Worm (Caenorhabditis elegans) whole organism, young adult: ENCODE results near the gene D1054.10.

Experiments
- F10E7.11 ChIP-seq: sonication (generic microtip); optimal IDR thresholded peaks from 2 replicates; lab custom pipeline; 2017; ENCODE audit warnings: mild to moderate bottlenecking, missing genetic modification characterization, moderate library complexity, missing compliant biosample characterization
- T07F8.4 ChIP-seq: sonication (generic microtip); optimal IDR thresholded peaks from 2 replicates; lab custom pipeline; 2016; ENCODE audit warnings: mild to moderate bottlenecking, missing genetic modification characterization, moderate library complexity, missing compliant biosample characterization
- T26A5.8 ChIP-seq: sonication (generic microtip); optimal IDR thresholded peaks from 2 replicates; lab custom pipeline; 2016; ENCODE audit warnings: missing genetic modification characterization, missing compliant biosample characterization
- ama-1 ChIP-seq, 3 experiments: fragments of 150-350 bp in 1 of 3; sonication (generic microtip) in 2 of 3; optimal IDR thresholded peaks; 2 replicates each; lab custom pipeline; 2014 to 2018; ENCODE audit warnings: missing biosample characterization in 2 of 3, missing genetic modification characterization in 2 of 3, missing genetic modification reagents in 2 of 3
- ceh-79 ChIP-seq: sonication (generic microtip); optimal IDR thresholded peaks from 2 replicates; lab custom pipeline; 2017; ENCODE audit warnings: mild to moderate bottlenecking, missing genetic modification characterization, missing compliant biosample characterization
- efl-1 ChIP-seq: fragments of 150-350 bp; optimal IDR thresholded peaks from 2 replicates; lab custom pipeline; 2014; ENCODE audit warnings: missing biosample characterization, missing genetic modification reagents, missing genetic modification characterization
- gei-17 ChIP-seq: fragments of 200-800 bp; sonication (Bioruptor generic); optimal IDR thresholded peaks from 2 replicates; lab custom pipeline; 2018; ENCODE audit warnings: mild to moderate bottlenecking, missing genetic modification characterization, missing compliant biosample characterization
- lag-1 ChIP-seq: fragments of 200-800 bp; sonication (Bioruptor generic); IDR thresholded peaks from 2 replicates; pipeline ENCODE4 v1.3.6; 2022; ENCODE audit warnings: missing genetic modification reagents, missing genetic modification characterization, missing compliant biosample characterization
- lin-40 ChIP-seq: sonication (generic microtip); optimal IDR thresholded peaks from 2 replicates; lab custom pipeline; 2016; ENCODE audit warnings: missing genetic modification characterization, mild to moderate bottlenecking, missing compliant biosample characterization, missing genotype, missing genetic modification reagents
- nfyb-1 ChIP-seq: fragments of 200-800 bp; sonication (Bioruptor generic); IDR thresholded peaks from 2 replicates; pipeline ENCODE4 v1.3.6; 2022; ENCODE audit warnings: missing genetic modification reagents, missing genetic modification characterization, missing compliant biosample characterization
- nhr-179 ChIP-seq: sonication (generic microtip); optimal IDR thresholded peaks from 2 replicates; lab custom pipeline; 2016; ENCODE audit warnings: mild to moderate bottlenecking, missing genetic modification characterization, missing compliant biosample characterization
- nhr-90 ChIP-seq: sonication (generic microtip); optimal IDR thresholded peaks from 2 replicates; lab custom pipeline; 2016; ENCODE audit warnings: missing genotype, mild to moderate bottlenecking, missing genetic modification characterization, missing compliant biosample characterization
- snpc-1.1 ChIP-seq: sonication (generic microtip); optimal IDR thresholded peaks from 2 replicates; lab custom pipeline; 2017; ENCODE audit warnings: missing genetic modification characterization, mild to moderate bottlenecking, missing compliant biosample characterization, antibody characterized with exemption, moderate library complexity, missing genotype, missing genetic modification reagents; ENCODE audit not compliant: insufficient read depth
- ztf-28 ChIP-seq: fragments of 200-800 bp; sonication (Bioruptor generic); IDR thresholded peaks from 2 replicates; pipeline ENCODE4 v1.3.6; 2022; ENCODE audit warnings: missing genetic modification reagents, missing genetic modification characterization, missing compliant biosample characterization

DNA sequence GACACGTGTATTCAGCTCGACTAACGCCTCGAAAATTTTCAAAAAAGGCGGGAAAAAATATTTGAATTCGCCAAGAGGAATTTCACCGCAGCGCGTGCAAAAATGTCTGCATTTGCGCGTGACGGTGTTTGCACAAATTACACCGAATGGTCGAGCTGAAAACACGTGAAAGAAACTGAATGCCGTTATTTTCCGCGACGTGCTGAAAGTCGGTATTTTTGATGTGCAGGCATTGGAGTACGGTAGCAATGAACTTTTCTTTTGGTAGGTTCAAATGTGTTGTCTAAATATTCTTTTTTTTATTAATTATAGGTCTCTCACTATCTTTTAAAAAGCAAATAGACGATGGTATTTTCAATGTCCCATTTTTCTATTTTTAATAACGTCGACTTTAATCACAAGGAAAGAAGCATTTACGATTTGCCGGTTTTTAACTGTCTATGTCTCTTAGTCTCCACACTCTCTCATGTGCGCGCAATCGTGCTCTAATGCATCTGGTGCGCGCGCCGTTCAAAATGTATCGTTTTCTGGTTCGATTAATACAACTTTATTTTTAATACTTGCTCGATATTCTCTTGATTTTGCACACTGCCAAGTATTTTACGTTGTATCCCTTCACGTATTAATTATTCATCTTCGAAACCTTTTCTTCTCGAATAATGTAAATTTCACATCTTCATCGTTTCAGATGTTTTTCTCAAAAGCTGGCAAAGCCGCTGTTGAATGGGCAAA is 20.9 kb upstream of the D1054.10 start, which contains the start of the genes C29A12.1 and lig-1:
- TF ChIP-seq nhr-179, result no peak
- TF ChIP-seq gei-17 (GFP tag; lab: Kevin White, UChicago), result no peak
- no peak for TF ChIP-seq T07F8.4 (tag; lab: Kevin White, UChicago)
- TF ChIP-seq ama-1 (optimal IDR thresholded peaks at IDR 0.05; lab: Kevin White, UChicago), result no peak
- TF ChIP-seq ama-1 (GFP tag; optimal IDR thresholded peaks at IDR 0.05; lab: Kevin White, UChicago), result no peak
- TF ChIP-seq snpc-1.1 (tag; lab: Kevin White, UChicago), result no peak
- peak; percentile 70 for TF ChIP-seq efl-1 (GFP tag; lab: Kevin White, UChicago)
- no peak for TF ChIP-seq lin-40 (tag; lab: Kevin White, UChicago)
- no peak for TF ChIP-seq lag-1 (GFP tag; lab: Robert Waterston, UW)
- TF ChIP-seq nhr-90 (tag; lab: Kevin White, UChicago), result no peak
- no peak for TF ChIP-seq F10E7.11 (tag; lab: Kevin White, UChicago)
- no peak for TF ChIP-seq T26A5.8 (tag; lab: Kevin White, UChicago)
- no peak for TF ChIP-seq ztf-28 (GFP tag; lab: Robert Waterston, UW)
- no peak for TF ChIP-seq nfyb-1 (GFP tag; lab: Robert Waterston, UW)
- TF ChIP-seq ceh-79 (tag; lab: Kevin White, UChicago), result no peak
